Fruit fly (Drosophila melanogaster) whole organism, embryonic: ENCODE measurements around the gene CG44142.

ENCODE experiments used
- Aef1 ChIP-seq: fragments of 200-800 bp; sonication (Bioruptor generic); IDR thresholded peaks from 3 replicates; pipeline ENCODE4 v1.3.6; 2022; ENCODE audit warnings: missing biosample characterization, missing genetic modification characterization
- Asciz ChIP-seq: fragments of 200-800 bp; sonication (Bioruptor generic); optimal IDR thresholded peaks from 2 replicates; lab custom pipeline; 2017; ENCODE audit warnings: missing biosample characterization, mild to moderate bottlenecking, missing genetic modification characterization, missing genetic modification reagents
- C15 ChIP-seq: fragments of 200-800 bp; sonication (Bioruptor generic); IDR thresholded peaks from 3 replicates; pipeline ENCODE4 v1.3.6; 2022; ENCODE audit warnings: missing biosample characterization, missing genetic modification characterization
- CG10654 ChIP-seq: fragments of 200-800 bp; sonication (Bioruptor generic); optimal IDR thresholded peaks from 2 replicates; lab custom pipeline; 2016; ENCODE audit warnings: missing biosample characterization, missing genetic modification characterization
- CG12769 ChIP-seq: fragments of 200-800 bp; sonication (Bioruptor generic); optimal IDR thresholded peaks from 2 replicates; lab custom pipeline; 2019; ENCODE audit warnings: missing biosample characterization, mild to moderate bottlenecking, missing genetic modification characterization, moderate library complexity
- CG13624 ChIP-seq: fragments of 200-800 bp; sonication (Bioruptor generic); optimal IDR thresholded peaks from 2 replicates; lab custom pipeline; 2016; ENCODE audit warnings: missing biosample characterization, missing genetic modification characterization
- CG13894 ChIP-seq: fragments of 200-800 bp; sonication (Bioruptor generic); optimal IDR thresholded peaks from 3 replicates; lab custom pipeline; 2018; ENCODE audit warnings: missing biosample characterization, mild to moderate bottlenecking, missing genetic modification characterization, moderate library complexity
- CG1602 ChIP-seq: fragments of 200-800 bp; sonication (Bioruptor generic); optimal IDR thresholded peaks from 3 replicates; lab custom pipeline; 2016; ENCODE audit warnings: missing biosample characterization, missing genetic modification characterization
- CG17912 ChIP-seq: fragments of 200-800 bp; sonication (Bioruptor generic); optimal IDR thresholded peaks from 2 replicates; lab custom pipeline; 2018; ENCODE audit warnings: missing biosample characterization, mild to moderate bottlenecking, missing genetic modification characterization
- CG1832 ChIP-seq: fragments of 200-800 bp; sonication (Bioruptor generic); optimal IDR thresholded peaks from 2 replicates; lab custom pipeline; 2017; ENCODE audit warnings: missing biosample characterization, mild to moderate bottlenecking, missing genetic modification characterization, inconsistent platforms
- CG31224 ChIP-seq: fragments of 200-800 bp; sonication (Bioruptor generic); IDR thresholded peaks from 2 replicates; pipeline ENCODE4 v1.3.6; 2022; ENCODE audit warnings: missing biosample characterization, missing genetic modification characterization
- CG32532 ChIP-seq: fragments of 200-800 bp; sonication (Bioruptor generic); IDR thresholded peaks from 2 replicates; pipeline ENCODE4 v1.3.6; 2022; ENCODE audit warnings: missing biosample characterization, missing genetic modification characterization
- CG34224 ChIP-seq: fragments of 200-800 bp; sonication (Bioruptor generic); IDR thresholded peaks from 3 replicates; pipeline ENCODE4 v1.3.6; 2022; ENCODE audit warnings: missing biosample characterization, missing genetic modification characterization; ENCODE audit not compliant: partially characterized antibody
- CG3847 ChIP-seq: fragments of 200-800 bp; sonication (Bioruptor generic); IDR thresholded peaks from 2 replicates; pipeline ENCODE4 v1.3.6; 2022; ENCODE audit warnings: missing biosample characterization, missing genetic modification characterization
- CG4730 ChIP-seq: fragments of 200-800 bp; sonication (Bioruptor generic); IDR thresholded peaks from 2 replicates; pipeline ENCODE4 v1.3.6; 2022; ENCODE audit warnings: missing biosample characterization, missing genetic modification characterization
- CG6254 ChIP-seq: fragments of 200-800 bp; sonication (Bioruptor generic); optimal IDR thresholded peaks from 3 replicates; lab custom pipeline; 2017; ENCODE audit warnings: mild to moderate bottlenecking, missing biosample characterization, missing genetic modification reagents, missing genetic modification characterization
- CG7745 ChIP-seq: fragments of 200-800 bp; sonication (Bioruptor generic); optimal IDR thresholded peaks from 2 replicates; lab custom pipeline; 2018; ENCODE audit warnings: missing biosample characterization, mild to moderate bottlenecking, missing genetic modification characterization, moderate library complexity
- CG7987 ChIP-seq: fragments of 200-800 bp; sonication (Bioruptor generic); optimal IDR thresholded peaks from 2 replicates; lab custom pipeline; 2018; ENCODE audit warnings: missing biosample characterization, mild to moderate bottlenecking, missing genetic modification characterization, moderate library complexity
- CG9797 ChIP-seq: fragments of 200-800 bp; sonication (Bioruptor generic); optimal IDR thresholded peaks from 3 replicates; lab custom pipeline; 2018; ENCODE audit warnings: missing biosample characterization, mild to moderate bottlenecking, missing genetic modification characterization
- CG9932 ChIP-seq: fragments of 200-800 bp; sonication (Bioruptor generic); IDR thresholded peaks from 2 replicates; pipeline ENCODE4 v1.3.6; 2022; ENCODE audit warnings: missing biosample characterization, missing genetic modification characterization
- Drgx ChIP-seq: fragments of 200-800 bp; sonication (Bioruptor generic); IDR thresholded peaks from 2 replicates; pipeline ENCODE4 v1.3.6; 2022; ENCODE audit warnings: missing biosample characterization, missing genetic modification characterization
- Eip74EF ChIP-seq, 2 experiments: fragments of 200-800 bp in 1 of 2; fragments of >200 bp in 1 of 2; sonication (Bioruptor generic) in 1 of 2; optimal IDR thresholded peaks; 2 replicates each; lab custom pipeline; 2017 to 2019; ENCODE audit warnings: missing biosample characterization in 2 of 2, missing genetic modification characterization in 2 of 2, mild to moderate bottlenecking in 1 of 2, moderate library complexity in 1 of 2
- HmgD ChIP-seq: fragments of 200-800 bp; sonication (Bioruptor generic); optimal IDR thresholded peaks from 3 replicates; lab custom pipeline; 2016; ENCODE audit warnings: missing biosample characterization, missing genetic modification characterization
- Hmx ChIP-seq: fragments of 200-800 bp; sonication (Bioruptor generic); optimal IDR thresholded peaks from 2 replicates; lab custom pipeline; 2016; ENCODE audit warnings: missing biosample characterization, missing genetic modification characterization
- Med ChIP-seq: fragments of 200-800 bp; sonication (Bioruptor generic); peaks from one replicate; lab custom pipeline; 2016; ENCODE audit warnings: missing biosample characterization, missing genetic modification characterization, mild to moderate bottlenecking, inconsistent platforms, moderate library complexity
- Mes4 ChIP-seq: fragments of 200-800 bp; sonication (Bioruptor generic); optimal IDR thresholded peaks from 2 replicates; lab custom pipeline; 2016; ENCODE audit warnings: missing biosample characterization, missing genetic modification characterization
- Mrtf ChIP-seq: fragments of 200-800 bp; sonication (Bioruptor generic); IDR thresholded peaks from 3 replicates; pipeline ENCODE4 v1.3.6; 2022; ENCODE audit warnings: missing biosample characterization, missing genetic modification characterization
- Nf-YC ChIP-seq: fragments of 200-800 bp; optimal IDR thresholded peaks from 3 replicates; lab custom pipeline; 2019; ENCODE audit warnings: missing biosample characterization, mild to moderate bottlenecking, missing genetic modification characterization, moderate library complexity
- Ravus ChIP-seq: fragments of 200-800 bp; sonication (Bioruptor generic); IDR thresholded peaks from 2 replicates; pipeline ENCODE4 v1.3.6; 2022; ENCODE audit warnings: missing biosample characterization, missing genetic modification characterization
- bowl ChIP-seq: fragments of 200-800 bp; sonication (Bioruptor generic); IDR thresholded peaks from 2 replicates; pipeline ENCODE4 v1.3.6; 2022; ENCODE audit warnings: missing biosample characterization, missing genetic modification characterization
- chinmo ChIP-seq: fragments of 200-800 bp; sonication (Bioruptor generic); IDR thresholded peaks from 4 replicates; pipeline ENCODE4 v1.3.6; 2022; ENCODE audit warnings: missing biosample characterization, missing genetic modification characterization; ENCODE audit not compliant: partially characterized antibody
- crol ChIP-seq: fragments of 200-800 bp; sonication (Bioruptor generic); IDR thresholded peaks from 2 replicates; pipeline ENCODE4 v1.3.6; 2022; ENCODE audit warnings: missing biosample characterization, missing genetic modification characterization
- ftz-f1 ChIP-seq: fragments of 200-800 bp; sonication (Bioruptor generic); optimal IDR thresholded peaks from 2 replicates; lab custom pipeline; 2016; ENCODE audit warnings: missing biosample characterization, missing genetic modification characterization
- h ChIP-seq: fragments of >200 bp; optimal IDR thresholded peaks from 2 replicates; lab custom pipeline; 2017
- hth ChIP-seq: fragments of >200 bp; optimal IDR thresholded peaks from 2 replicates; lab custom pipeline; 2017; ENCODE audit warnings: inconsistent platforms
- lab ChIP-seq: fragments of 200-800 bp; sonication (Bioruptor generic); optimal IDR thresholded peaks from 3 replicates; lab custom pipeline; 2017; ENCODE audit warnings: missing biosample characterization, missing genetic modification characterization, mild to moderate bottlenecking, moderate library complexity, missing genetic modification reagents
- lmd ChIP-seq: fragments of 200-800 bp; sonication (Bioruptor generic); IDR thresholded peaks from 2 replicates; pipeline ENCODE4 v1.3.6; 2022; ENCODE audit warnings: missing biosample characterization, missing genetic modification characterization
- lola ChIP-seq, 3 experiments: fragments of >200 bp in 2 of 3; fragments of 200-800 bp in 1 of 3; sonication (Bioruptor generic) in 1 of 3; optimal IDR thresholded peaks; 2 replicates each; lab custom pipeline; 2017 to 2019; ENCODE audit warnings: missing biosample characterization in 3 of 3, missing genetic modification characterization in 3 of 3, mild to moderate bottlenecking in 1 of 3, moderate library complexity in 1 of 3
- mld ChIP-seq: fragments of 200-800 bp; sonication (Bioruptor generic); IDR thresholded peaks from 3 replicates; pipeline ENCODE4 v1.3.6; 2022; ENCODE audit warnings: missing biosample characterization, missing genetic modification characterization; ENCODE audit not compliant: partially characterized antibody
- oc ChIP-seq: fragments of 200-800 bp; sonication (Bioruptor generic); optimal IDR thresholded peaks from 2 replicates; lab custom pipeline; 2018; ENCODE audit warnings: missing biosample characterization, mild to moderate bottlenecking, missing genetic modification characterization, moderate library complexity
- psq ChIP-seq: fragments of 200-800 bp; sonication (Bioruptor generic); optimal IDR thresholded peaks from 2 replicates; lab custom pipeline; 2017; ENCODE audit warnings: missing biosample characterization, missing genetic modification characterization
- row ChIP-seq: fragments of 200-800 bp; sonication (Bioruptor generic); IDR thresholded peaks from 3 replicates; pipeline ENCODE4 v1.3.6; 2022; ENCODE audit warnings: missing biosample characterization, missing genetic modification characterization
- sd ChIP-seq: fragments of 200-800 bp; sonication (Bioruptor generic); optimal IDR thresholded peaks from 3 replicates; lab custom pipeline; 2018; ENCODE audit warnings: missing biosample characterization, mild to moderate bottlenecking, missing genetic modification characterization, moderate library complexity
- shn ChIP-seq: fragments of 200-800 bp; sonication (Bioruptor generic); optimal IDR thresholded peaks from 3 replicates; lab custom pipeline; 2016; ENCODE audit warnings: missing biosample characterization, missing genetic modification characterization
- slbo ChIP-seq: fragments of 200-800 bp; sonication (Bioruptor generic); IDR thresholded peaks from 2 replicates; pipeline ENCODE4 v1.3.6; 2022; ENCODE audit warnings: missing biosample characterization, missing genetic modification characterization
- vfl ChIP-seq: fragments of 200-800 bp; sonication (Bioruptor generic); optimal IDR thresholded peaks from 2 replicates; lab custom pipeline; 2016; ENCODE audit warnings: missing biosample characterization, missing genetic modification characterization
- vvl ChIP-seq: fragments of 200-800 bp; sonication (Bioruptor generic); IDR thresholded peaks from 2 replicates; pipeline ENCODE4 v1.3.6; 2022; ENCODE audit warnings: missing biosample characterization, missing genetic modification characterization

Gene CG44142

dm6 chr3R:13275473-13275872, 37.5 kb downstream of the CG44142 start:
- TF ChIP-seq CG10654 (GFP tag; lab: Kevin White, UChicago) (no peak), psq (GFP tag; lab: Kevin White, UChicago) (no peak), vfl (GFP tag; lab: Kevin White, UChicago) (no peak), Nf-YC (no peak), CG31224 (GFP tag; lab: Robert Waterston, UW) (peak; percentile 52), shn (GFP tag; lab: Kevin White, UChicago) (no peak), hth (lab: Kevin White, UChicago) (no peak)
- TF ChIP-seq, all 482 proteins: peak for 1

DNA sequence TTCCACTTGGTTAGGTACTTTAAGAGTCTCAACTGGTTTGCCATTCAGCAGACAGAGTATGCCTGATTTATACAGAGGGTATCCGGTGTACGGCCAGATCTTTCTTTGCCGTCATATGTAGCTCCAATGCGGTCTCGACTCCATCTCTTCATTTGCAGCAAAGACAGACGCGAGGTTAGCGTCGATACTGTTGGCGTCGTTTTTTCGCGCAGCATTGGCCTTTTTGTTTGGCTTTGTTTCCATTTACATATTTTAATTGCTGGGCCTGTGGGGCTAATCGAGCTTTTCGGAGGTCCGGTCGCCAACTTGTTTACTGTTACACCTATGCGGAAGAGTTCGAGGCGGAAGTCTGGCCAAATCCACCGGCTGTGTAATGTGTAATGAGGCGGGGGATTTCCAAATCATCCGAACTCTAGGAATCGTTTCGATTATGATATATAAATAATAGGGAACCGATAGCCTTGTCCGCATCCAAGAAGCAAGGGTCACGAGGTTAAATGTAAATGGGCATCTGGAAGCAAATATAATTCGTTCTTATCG, 38.7 kb downstream of the CG44142 start:
- TF ChIP-seq Drgx (GFP tag; lab: Robert Waterston, UW) (0 out of 2 replicates have a peak, but pooled peaks have one; percentile 22), h (lab: Kevin White, UChicago) (no peak), CG3847 (GFP tag; lab: Robert Waterston, UW) (0 out of 2 replicates have a peak, but pooled peaks have one; percentile 5), slbo (peak; percentile 50), chinmo (GFP tag; lab: Robert Waterston, UW) (peak; percentile 89), CG7745 (tag; lab: Kevin White, UChicago) (no peak), CG17912 (GFP tag; lab: Kevin White, UChicago) (no peak), Med (peak; percentile 42), sd (peak; percentile 44), crol (GFP tag; lab: Robert Waterston, UW) (no peak), lmd (peak; percentile 26; the same call in 1 of the 2 replicates), vvl (GFP tag; lab: Robert Waterston, UW) (peak; percentile 75), CG9932 (0 out of 2 replicates have a peak, but pooled peaks have one; percentile 8), row (GFP tag; lab: Robert Waterston, UW) (peak; percentile 58), Mrtf (0 out of 3 replicates have a peak, but pooled peaks have one; percentile 42), Eip74EF (GFP tag; optimal IDR thresholded peaks at IDR 0.05; lab: Kevin White, UChicago) (peak in 1 of 2 experiments; percentile 92), mld (GFP tag; lab: Robert Waterston, UW) (no peak), CG9797 (GFP tag; lab: Kevin White, UChicago) (no peak), Mes4 (GFP tag; lab: Kevin White, UChicago) (no peak)

DNA sequence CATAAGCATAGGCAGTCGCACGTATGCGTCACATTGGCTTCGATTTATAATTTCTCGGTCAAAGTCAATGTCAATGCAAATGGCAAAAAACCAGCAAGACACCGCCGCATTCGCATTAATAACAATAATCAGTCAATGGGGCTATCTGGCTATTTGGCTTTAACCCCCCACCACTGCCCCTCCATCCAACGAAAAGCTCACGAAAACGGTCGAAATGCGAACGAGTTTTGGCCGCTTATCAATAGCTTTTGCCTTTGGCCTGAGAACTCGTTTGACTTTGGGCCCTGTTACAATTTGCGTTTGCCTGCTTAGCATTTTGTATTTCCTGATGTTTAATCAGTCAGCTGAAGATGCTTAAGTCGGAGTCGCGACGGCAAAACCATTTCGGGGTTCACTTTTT, 39.5 kb downstream of the CG44142 start:
- TF ChIP-seq chinmo (GFP tag; lab: Robert Waterston, UW) (peak; percentile 97), C15 (no peak), Hmx (GFP tag; lab: Kevin White, UChicago) (no peak), Asciz (no peak), CG7987 (GFP tag; lab: Kevin White, UChicago) (no peak), CG6254 (no peak), Med (peak; percentile 8), CG13894 (tag; lab: Kevin White, UChicago) (peak; percentile 42), HmgD (no peak), lab (GFP tag; lab: Kevin White, UChicago) (peak; percentile 10), Eip74EF (GFP tag; optimal IDR thresholded peaks at IDR 0.05; lab: Kevin White, UChicago) (peak in 1 of 2 experiments; percentile 94), CG1602 (GFP tag; lab: Kevin White, UChicago) (no peak), CG12769 (tag; lab: Kevin White, UChicago) (peak; percentile 76), ftz-f1 (GFP tag; lab: Kevin White, UChicago) (peak; percentile 30), lola (GFP tag; optimal IDR thresholded peaks at IDR 0.05; lab: Kevin White, UChicago) (no peak), bowl (GFP tag; lab: Robert Waterston, UW) (no peak), CG7745 (tag; lab: Kevin White, UChicago) (no peak), CG1832 (no peak), oc (tag; lab: Kevin White, UChicago) (peak; percentile 57), sd (peak; percentile 63), CG13624 (GFP tag; lab: Kevin White, UChicago) (no peak), CG34224 (GFP tag; lab: Robert Waterston, UW) (peak; percentile 45; the same call in 1 of the 3 replicates), Ravus (no peak), vvl (GFP tag; lab: Robert Waterston, UW) (peak; percentile 72; the same call in 1 of the 2 replicates), CG4730 (GFP tag; lab: Robert Waterston, UW) (no peak), CG32532 (GFP tag; lab: Robert Waterston, UW) (no peak), Aef1 (GFP tag; lab: Robert Waterston, UW) (no peak)
